Fruit fly (Drosophila melanogaster) whole organism, embryonic: ENCODE measurements around the gene CG17362.
A peak's percentile ranks its signal among the peaks of the same experiment; 100 is the strongest.

ENCODE experiments used
- Abd-B ChIP-seq: fragments of 200-800 bp; sonication (Bioruptor generic); optimal IDR thresholded peaks from 2 replicates; lab custom pipeline; 2018; ENCODE audit warnings: missing biosample characterization, mild to moderate bottlenecking, missing genetic modification characterization, moderate library complexity
- Atf6 ChIP-seq: fragments of 200-800 bp; sonication (Bioruptor generic); IDR thresholded peaks from 2 replicates; pipeline ENCODE4 v1.3.6; 2022; ENCODE audit warnings: missing biosample characterization, missing genetic modification characterization
- CG10321 ChIP-seq: fragments of 200-800 bp; sonication (Bioruptor generic); IDR thresholded peaks from 2 replicates; pipeline ENCODE4 v1.3.6; 2022; ENCODE audit warnings: missing biosample characterization, missing genetic modification characterization
- CG10366 ChIP-seq: fragments of 200-800 bp; sonication (Bioruptor generic); IDR thresholded peaks from 2 replicates; pipeline ENCODE4 v1.3.6; 2022; ENCODE audit warnings: missing biosample characterization, missing genetic modification characterization
- CG10979 ChIP-seq: fragments of 200-800 bp; sonication (Bioruptor generic); optimal IDR thresholded peaks from 2 replicates; lab custom pipeline; 2018; ENCODE audit warnings: missing biosample characterization, mild to moderate bottlenecking, missing genetic modification characterization, moderate library complexity
- CG11247 ChIP-seq: fragments of 200-800 bp; sonication (Bioruptor generic); IDR thresholded peaks from 2 replicates; pipeline ENCODE4 v1.3.6; 2022; ENCODE audit warnings: missing biosample characterization, missing genetic modification characterization
- CG12659 ChIP-seq: fragments of 200-800 bp; sonication (Bioruptor generic); optimal IDR thresholded peaks from 3 replicates; lab custom pipeline; 2017; ENCODE audit warnings: mild to moderate bottlenecking, missing biosample characterization, missing genetic modification reagents, missing genetic modification characterization
- CG13287 ChIP-seq: fragments of 200-800 bp; sonication (Bioruptor generic); IDR thresholded peaks from 2 replicates; pipeline ENCODE4 v1.3.6; 2022; ENCODE audit warnings: missing biosample characterization, missing genetic modification characterization; ENCODE audit not compliant: partially characterized antibody
- CG2120 ChIP-seq: fragments of 200-800 bp; sonication (Bioruptor generic); optimal IDR thresholded peaks from 3 replicates; lab custom pipeline; 2016; ENCODE audit warnings: missing biosample characterization, missing genetic modification characterization
- CG33213 ChIP-seq: fragments of 200-800 bp; sonication (Bioruptor generic); optimal IDR thresholded peaks from 3 replicates; lab custom pipeline; 2016; ENCODE audit warnings: missing biosample characterization, missing genetic modification characterization
- CG34224 ChIP-seq: fragments of 200-800 bp; sonication (Bioruptor generic); IDR thresholded peaks from 3 replicates; pipeline ENCODE4 v1.3.6; 2022; ENCODE audit warnings: missing biosample characterization, missing genetic modification characterization; ENCODE audit not compliant: partially characterized antibody
- CG6683 ChIP-seq: fragments of 200-800 bp; sonication (Bioruptor generic); optimal IDR thresholded peaks from 2 replicates; lab custom pipeline; 2017; ENCODE audit warnings: missing biosample characterization, mild to moderate bottlenecking, missing genetic modification characterization, missing genetic modification reagents
- CG7786 ChIP-seq: fragments of 200-800 bp; sonication (Bioruptor generic); optimal IDR thresholded peaks from 2 replicates; lab custom pipeline; 2016; ENCODE audit warnings: missing biosample characterization, missing genetic modification characterization
- CG8089 ChIP-seq: fragments of 200-800 bp; sonication (Bioruptor generic); optimal IDR thresholded peaks from 3 replicates; lab custom pipeline; 2016; ENCODE audit warnings: missing biosample characterization, missing genetic modification characterization
- CG9727 ChIP-seq: fragments of 200-800 bp; sonication (Bioruptor generic); optimal IDR thresholded peaks from 3 replicates; lab custom pipeline; 2017; ENCODE audit warnings: missing biosample characterization, mild to moderate bottlenecking, missing genetic modification characterization
- D19A ChIP-seq: fragments of 200-800 bp; optimal IDR thresholded peaks from 3 replicates; lab custom pipeline; 2019; ENCODE audit warnings: missing biosample characterization, mild to moderate bottlenecking, missing genetic modification characterization, moderate library complexity
- Dp ChIP-seq: fragments of 200-800 bp; sonication (Bioruptor generic); optimal IDR thresholded peaks from 2 replicates; lab custom pipeline; 2018; ENCODE audit warnings: missing biosample characterization, mild to moderate bottlenecking, missing genetic modification characterization, moderate library complexity
- Dref ChIP-seq: fragments of 200-800 bp; sonication (Bioruptor generic); IDR thresholded peaks from 2 replicates; pipeline ENCODE4 v1.3.6; 2022; ENCODE audit warnings: missing biosample characterization, missing genetic modification characterization
- Ets97D ChIP-seq: fragments of 200-800 bp; sonication (Bioruptor generic); optimal IDR thresholded peaks from 3 replicates; lab custom pipeline; 2016; ENCODE audit warnings: missing biosample characterization, missing genetic modification characterization
- H15 ChIP-seq: fragments of 200-800 bp; sonication (Bioruptor generic); IDR thresholded peaks from 3 replicates; pipeline ENCODE4 v1.3.6; 2022; ENCODE audit warnings: missing biosample characterization, missing genetic modification characterization
- HLH3B ChIP-seq: fragments of 200-800 bp; sonication (Bioruptor generic); IDR thresholded peaks from 2 replicates; pipeline ENCODE4 v1.3.6; 2022; ENCODE audit warnings: missing biosample characterization, missing genetic modification characterization
- Lhr ChIP-seq: fragments of 200-800 bp; sonication (Bioruptor generic); optimal IDR thresholded peaks from 3 replicates; lab custom pipeline; 2017; ENCODE audit warnings: mild to moderate bottlenecking, missing biosample characterization, missing genetic modification reagents, missing genetic modification characterization
- Scr ChIP-seq: fragments of 200-800 bp; sonication (Bioruptor generic); IDR thresholded peaks from 2 replicates; pipeline ENCODE4 v1.3.6; 2022; ENCODE audit warnings: missing biosample characterization, missing genetic modification characterization; ENCODE audit not compliant: partially characterized antibody
- Sox100B ChIP-seq: fragments of 200-800 bp; sonication (Bioruptor generic); optimal IDR thresholded peaks from 3 replicates; lab custom pipeline; 2018; ENCODE audit warnings: missing biosample characterization, mild to moderate bottlenecking, missing genetic modification characterization
- Xrp1 ChIP-seq: fragments of 200-800 bp; sonication (Bioruptor generic); IDR thresholded peaks from 2 replicates; pipeline ENCODE4 v1.3.6; 2022; ENCODE audit warnings: missing biosample characterization, missing genetic modification characterization
- abd-A ChIP-seq: fragments of 200-800 bp; sonication (Bioruptor generic); optimal IDR thresholded peaks from 3 replicates; lab custom pipeline; 2019; ENCODE audit warnings: missing biosample characterization, mild to moderate bottlenecking, missing genetic modification characterization, moderate library complexity
- ase ChIP-seq: fragments of 200-800 bp; sonication (Bioruptor generic); IDR thresholded peaks from 3 replicates; pipeline ENCODE4 v1.3.6; 2022; ENCODE audit warnings: missing biosample characterization, missing genetic modification characterization
- ci ChIP-seq: fragments of 200-800 bp; sonication (Bioruptor generic); IDR thresholded peaks from 3 replicates; pipeline ENCODE4 v1.3.6; 2022; ENCODE audit warnings: missing biosample characterization, missing genetic modification characterization
- crc ChIP-seq: fragments of 200-800 bp; sonication (Bioruptor generic); optimal IDR thresholded peaks from 2 replicates; lab custom pipeline; 2016; ENCODE audit warnings: missing biosample characterization, missing genetic modification characterization
- crp ChIP-seq, 2 experiments: fragments of 200-800 bp; sonication (Bioruptor generic); optimal IDR thresholded peaks; 2 replicates in 1 of 2; 3 replicates in 1 of 2; lab custom pipeline; 2017; ENCODE audit warnings: missing biosample characterization in 2 of 2, missing genetic modification characterization in 2 of 2, mild to moderate bottlenecking in 1 of 2, moderate library complexity in 1 of 2
- cwo ChIP-seq: fragments of 200-800 bp; sonication (Bioruptor generic); optimal IDR thresholded peaks from 3 replicates; lab custom pipeline; 2017; ENCODE audit warnings: missing biosample characterization, missing genetic modification characterization, mild to moderate bottlenecking, moderate library complexity, missing genetic modification reagents
- esg ChIP-seq: fragments of 200-800 bp; sonication (Bioruptor generic); conservative IDR thresholded peaks from 2 replicates; pipeline ENCODE4 v1.3.6; 2022; ENCODE audit warnings: missing biosample characterization, missing genetic modification characterization
- fd96Cb ChIP-seq: fragments of 200-800 bp; sonication (Bioruptor generic); optimal IDR thresholded peaks from 2 replicates; lab custom pipeline; 2018; ENCODE audit warnings: missing biosample characterization, mild to moderate bottlenecking, missing genetic modification characterization, moderate library complexity
- gem ChIP-seq: fragments of 200-800 bp; sonication (Bioruptor generic); optimal IDR thresholded peaks from 2 replicates; lab custom pipeline; 2019; ENCODE audit warnings: missing biosample characterization, mild to moderate bottlenecking, missing genetic modification characterization, moderate library complexity
- gfzf ChIP-seq: fragments of 200-800 bp; sonication (Bioruptor generic); optimal IDR thresholded peaks from 2 replicates; lab custom pipeline; 2016; ENCODE audit warnings: missing biosample characterization, mild to moderate bottlenecking, missing genetic modification characterization, moderate library complexity
- knrl ChIP-seq: fragments of 200-800 bp; sonication (Bioruptor generic); IDR thresholded peaks from 3 replicates; pipeline ENCODE4 v1.3.6; 2022; ENCODE audit warnings: missing biosample characterization, missing genetic modification characterization; ENCODE audit not compliant: partially characterized antibody
- lbe ChIP-seq: fragments of 200-800 bp; sonication (Bioruptor generic); optimal IDR thresholded peaks from 2 replicates; lab custom pipeline; 2016; ENCODE audit warnings: missing biosample characterization, mild to moderate bottlenecking, missing genetic modification characterization
- lmd ChIP-seq: fragments of 200-800 bp; sonication (Bioruptor generic); IDR thresholded peaks from 2 replicates; pipeline ENCODE4 v1.3.6; 2022; ENCODE audit warnings: missing biosample characterization, missing genetic modification characterization
- luna ChIP-seq: fragments of 200-800 bp; sonication (Bioruptor generic); optimal IDR thresholded peaks from 2 replicates; lab custom pipeline; 2016; ENCODE audit warnings: missing biosample characterization, missing genetic modification characterization
- pho ChIP-seq: fragments of 200-800 bp; sonication (Bioruptor generic); optimal IDR thresholded peaks from 2 replicates; lab custom pipeline; 2016; ENCODE audit warnings: missing biosample characterization, missing genetic modification characterization
- phol ChIP-seq: fragments of 200-800 bp; sonication (Bioruptor generic); optimal IDR thresholded peaks from 3 replicates; lab custom pipeline; 2018; ENCODE audit warnings: missing biosample characterization, mild to moderate bottlenecking, missing genetic modification characterization, moderate library complexity
- prd ChIP-seq, 3 experiments: fragments of >200 bp in 2 of 3; fragments of 200-800 bp in 1 of 3; sonication (Bioruptor generic) in 1 of 3; optimal IDR thresholded peaks in 2 of 3; IDR thresholded peaks in 1 of 3; 2 replicates in 2 of 3; 3 replicates in 1 of 3; pipeline versions ENCODE4 v1.3.6 to Lab custom; 2017 to 2022; ENCODE audit warnings: missing biosample characterization in 1 of 3, missing genetic modification characterization in 1 of 3
- pzg ChIP-seq: fragments of 200-800 bp; sonication (Bioruptor generic); optimal IDR thresholded peaks from 3 replicates; lab custom pipeline; 2018; ENCODE audit warnings: missing biosample characterization, mild to moderate bottlenecking, missing genetic modification characterization, moderate library complexity
- sisA ChIP-seq: fragments of 200-800 bp; sonication (Bioruptor generic); IDR thresholded peaks from 2 replicates; pipeline ENCODE4 v1.3.6; 2022; ENCODE audit warnings: missing biosample characterization, missing genetic modification characterization
- unc-4 ChIP-seq: fragments of 200-800 bp; sonication (Bioruptor generic); IDR thresholded peaks from 2 replicates; pipeline ENCODE4 v1.3.6; 2022; ENCODE audit warnings: missing biosample characterization, missing genetic modification characterization; ENCODE audit not compliant: partially characterized antibody
- vvl ChIP-seq: fragments of 200-800 bp; sonication (Bioruptor generic); IDR thresholded peaks from 2 replicates; pipeline ENCODE4 v1.3.6; 2022; ENCODE audit warnings: missing biosample characterization, missing genetic modification characterization

The CG17362 gene

dm6 chr3L:13993742-13994719 is 7.6 kb downstream of the CG17362 start, which contains the start of gene CtsK1 (continued):
- no peak for TF ChIP-seq luna (GFP tag; lab: Kevin White, UChicago)
- TF ChIP-seq Lhr (GFP tag; lab: Kevin White, UChicago): peak; percentile 39
- TF ChIP-seq Dref (GFP tag; lab: Robert Waterston, UW): peak; percentile 59
- TF ChIP-seq pho (GFP tag; lab: Kevin White, UChicago): no peak
- TF ChIP-seq knrl (GFP tag; lab: Robert Waterston, UW): peak; percentile 75
- TF ChIP-seq H15 (GFP tag; lab: Robert Waterston, UW): 0 out of 3 replicates have a peak, but pooled peaks have one; percentile 18
- TF ChIP-seq sisA (GFP tag; lab: Robert Waterston, UW): no peak
- peak; percentile 6 for TF ChIP-seq CG10979 (tag; lab: Kevin White, UChicago)
- TF ChIP-seq abd-A (tag; lab: Kevin White, UChicago): peak; percentile 8
- no peak for TF ChIP-seq cwo (GFP tag; lab: Kevin White, UChicago)
- TF ChIP-seq esg (GFP tag; lab: Robert Waterston, UW): 0 out of 2 replicates have a peak, but pooled peaks have one; percentile 17
- peak; percentile 48 for TF ChIP-seq Abd-B (GFP tag; lab: Kevin White, UChicago)
- TF ChIP-seq CG12659 (GFP tag; lab: Kevin White, UChicago): peak; percentile 58
- TF ChIP-seq Dp (GFP tag; lab: Kevin White, UChicago): peak; percentile 64
- TF ChIP-seq CG33213 (GFP tag; lab: Kevin White, UChicago): no peak
- TF ChIP-seq fd96Cb: no peak
- no peak for TF ChIP-seq CG6683
- TF ChIP-seq Atf6 (GFP tag; lab: Robert Waterston, UW): 0 out of 2 replicates have a peak, but pooled peaks have one; percentile 42
- TF ChIP-seq ase (GFP tag; lab: Robert Waterston, UW): no peak
- TF ChIP-seq prd (optimal IDR thresholded peaks at IDR 0.05; lab: Kevin White, UChicago): no peak
- TF ChIP-seq prd (GFP tag; IDR thresholded peaks at IDR 0.05; lab: Robert Waterston, UW): peak; percentile 60; the same call in 2 of the 3 replicates
- TF ChIP-seq Xrp1 (GFP tag; lab: Robert Waterston, UW): peak; percentile 70
- TF ChIP-seq ci (GFP tag; lab: Robert Waterston, UW): peak; percentile 3; the same call in 1 of the 3 replicates
- TF ChIP-seq gem: peak; percentile 47
- peak; percentile 62 for TF ChIP-seq vvl (GFP tag; lab: Robert Waterston, UW)
- TF ChIP-seq CG8089: no peak
- peak; percentile 40 for TF ChIP-seq pzg
- TF ChIP-seq lbe: peak; percentile 23
- peak; percentile 97 for TF ChIP-seq D19A (tag; lab: Kevin White, UChicago)
- TF ChIP-seq Ets97D (GFP tag; lab: Kevin White, UChicago): peak; percentile 9
- TF ChIP-seq CG13287 (GFP tag; lab: Robert Waterston, UW): peak; percentile 86
- peak in 1 of 2 experiments; percentile 48 for TF ChIP-seq crp (GFP tag; optimal IDR thresholded peaks at IDR 0.05; lab: Kevin White, UChicago)
- TF ChIP-seq CG10366: 0 out of 2 replicates have a peak, but pooled peaks have one; percentile 25
- 0 out of 2 replicates have a peak, but pooled peaks have one; percentile 34 for TF ChIP-seq HLH3B (GFP tag; lab: Robert Waterston, UW)
- TF ChIP-seq CG2120 (GFP tag; lab: Kevin White, UChicago): peak; percentile 34
- TF ChIP-seq phol (tag; lab: Kevin White, UChicago): peak; percentile 29
- TF ChIP-seq CG7786 (GFP tag; lab: Kevin White, UChicago): no peak
- no peak for TF ChIP-seq CG10321 (GFP tag; lab: Robert Waterston, UW)
- peak; percentile 24 for TF ChIP-seq Sox100B (GFP tag; lab: Kevin White, UChicago)
- TF ChIP-seq CG34224 (GFP tag; lab: Robert Waterston, UW): peak; percentile 67; the same call in 2 of the 3 replicates
- TF ChIP-seq unc-4 (GFP tag; lab: Robert Waterston, UW): peak; percentile 77
- TF ChIP-seq gfzf: peak; percentile 53
- TF ChIP-seq CG11247 (GFP tag; lab: Robert Waterston, UW): peak; percentile 51; the same call in 1 of the 2 replicates
- 0 out of 2 replicates have a peak, but pooled peaks have one; percentile 13 for TF ChIP-seq lmd
- peak; percentile 76 for TF ChIP-seq Scr (GFP tag; lab: Robert Waterston, UW)
- TF ChIP-seq crc (GFP tag; lab: Kevin White, UChicago): no peak
- peak; percentile 12 for TF ChIP-seq CG9727 (GFP tag; lab: Kevin White, UChicago)
